Fruit fly (Drosophila melanogaster) whole organism: Measurements from ENCODE around the gene CG5937.

Experiments used
- CG8478 ChIP-seq: fragments of >200 bp; optimal IDR thresholded peaks from 2 replicates; lab custom pipeline; 2018; ENCODE audit warnings: inconsistent platforms
- Dll ChIP-seq: fragments of >200 bp; optimal IDR thresholded peaks from 2 replicates; lab custom pipeline; 2017
- EcR ChIP-seq, 2 experiments: fragments of >200 bp; optimal IDR thresholded peaks; 2 replicates each; lab custom pipeline; 2017; ENCODE audit warnings: missing biosample characterization in 2 of 2, missing genetic modification characterization in 2 of 2, missing genetic modification reagents in 2 of 2
- pan ChIP-seq: fragments of >200 bp; optimal IDR thresholded peaks from 2 replicates; lab custom pipeline; 2017
- psq ChIP-seq: fragments of >200 bp; optimal IDR thresholded peaks from 2 replicates; lab custom pipeline; 2017
- usp ChIP-seq: fragments of >200 bp; optimal IDR thresholded peaks from 2 replicates; lab custom pipeline; 2017; ENCODE audit warnings: missing biosample characterization, missing genetic modification characterization, mixed read lengths

- TF ChIP-seq psq (no peak), CG8478 (lab: Kevin White, UChicago) (no peak), pan (lab: Kevin White, UChicago) (no peak), Dll (lab: Kevin White, UChicago) (no peak), usp (no peak), EcR (GFP tag; optimal IDR thresholded peaks at IDR 0.05; lab: Kevin White, UChicago) (no peak)
Measured at dm6 chrX:6021414-6021813, 18.4 kb upstream of the CG5937 start.
